Worm (Caenorhabditis elegans): ENCODE results near the gene tag-123.

ce11 chrX:8419252-8419651, 2.6 kb downstream of the tag-123 start:
- TF ChIP-seq unc-62 (GFP tag; optimal IDR thresholded peaks at IDR 0.05) (no peak), rec-8 (tag; optimal IDR thresholded peaks at IDR 0.05) (peak; percentile 34 to 58), F33H1.4 (GFP tag; IDR thresholded peaks at IDR 0.05) (no peak), Y53G8AR.9 (GFP tag; conservative IDR thresholded peaks at IDR 0.05) (no peak), pha-4 (tag; optimal IDR thresholded peaks at IDR 0.05) (no peak), snpc-4 (GFP tag; optimal IDR thresholded peaks at IDR 0.05) (peak; percentile 5), snpc-4 (tag; optimal IDR thresholded peaks at IDR 0.05) (peak in 2 of 4 experiments; percentile 35 to 63), snpc-3.4 (tag; optimal IDR thresholded peaks at IDR 0.05) (peak; percentile 34), F49E8.2 (tag; optimal IDR thresholded peaks at IDR 0.05; ENCODE audit: insufficient read depth) (no peak), repo-1 (tag; optimal IDR thresholded peaks at IDR 0.05) (no peak)
